Worm (Caenorhabditis elegans): Measurements from ENCODE around the gene bath-1.
"Not testable (repeated sequence)": the region's sequence is repeated elsewhere in the genome, so short reads cannot be mapped to it uniquely, and the experiment has no call there.

The bath-1 gene

DNA sequence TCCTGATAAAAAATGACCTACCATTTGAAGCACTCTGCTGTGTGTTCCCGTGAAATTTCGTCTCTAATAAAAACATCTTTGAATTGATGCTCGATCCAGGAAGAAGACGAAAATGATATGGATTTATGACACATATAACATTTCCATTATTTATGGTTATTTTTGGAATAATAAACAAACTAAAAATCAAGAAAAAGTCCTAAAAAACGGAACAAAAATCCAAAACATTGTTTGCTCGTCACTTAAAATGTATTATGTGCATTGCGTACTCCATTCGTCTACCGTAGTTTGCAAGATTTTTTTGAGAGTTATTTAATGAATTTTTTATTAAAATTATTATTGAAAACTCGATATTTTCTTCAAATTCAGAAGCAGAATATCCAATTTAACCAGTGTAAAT lies 13.8 kb upstream of the bath-1 start, which contains the start of gene bath-20:
Gene bath-20, minus strand, starts transcription at position 101 of the 400 bp plus-strand sequence.
- TF ChIP-seq lin-11 (tag; optimal IDR thresholded peaks at IDR 0.05) (no peak), sox-2 (GFP tag; IDR thresholded peaks at IDR 0.05) (no peak), ttx-3 (tag; optimal IDR thresholded peaks at IDR 0.05) (no peak), pat-9 (tag; optimal IDR thresholded peaks at IDR 0.05) (no peak), ceh-18 (tag; optimal IDR thresholded peaks at IDR 0.05) (no peak), unc-86 (tag; optimal IDR thresholded peaks at IDR 0.05) (no peak), ceh-22 (tag; optimal IDR thresholded peaks at IDR 0.05) (no peak), ceh-6 (GFP tag; optimal IDR thresholded peaks at IDR 0.05) (no peak), elt-2 (tag; optimal IDR thresholded peaks at IDR 0.05) (no peak), ceh-24 (tag; optimal IDR thresholded peaks at IDR 0.05) (no peak), dmd-4 (tag; optimal IDR thresholded peaks at IDR 0.05; ENCODE audit: borderline replicate concordance) (no peak), odd-2 (tag; optimal IDR thresholded peaks at IDR 0.05) (no peak), madf-2 (tag; optimal IDR thresholded peaks at IDR 0.05) (no peak), ceh-31 (tag; optimal IDR thresholded peaks at IDR 0.05) (no peak), unc-55 (GFP tag; optimal IDR thresholded peaks at IDR 0.05) (no peak), dve-1 (tag; optimal IDR thresholded peaks at IDR 0.05) (no peak), K02D7.2 (tag; optimal IDR thresholded peaks at IDR 0.05) (no peak), nfya-1 (tag; optimal IDR thresholded peaks at IDR 0.05) (no peak), fax-1 (tag; optimal IDR thresholded peaks at IDR 0.05) (no peak), pros-1 (tag; optimal IDR thresholded peaks at IDR 0.05) (no peak)

DNA sequence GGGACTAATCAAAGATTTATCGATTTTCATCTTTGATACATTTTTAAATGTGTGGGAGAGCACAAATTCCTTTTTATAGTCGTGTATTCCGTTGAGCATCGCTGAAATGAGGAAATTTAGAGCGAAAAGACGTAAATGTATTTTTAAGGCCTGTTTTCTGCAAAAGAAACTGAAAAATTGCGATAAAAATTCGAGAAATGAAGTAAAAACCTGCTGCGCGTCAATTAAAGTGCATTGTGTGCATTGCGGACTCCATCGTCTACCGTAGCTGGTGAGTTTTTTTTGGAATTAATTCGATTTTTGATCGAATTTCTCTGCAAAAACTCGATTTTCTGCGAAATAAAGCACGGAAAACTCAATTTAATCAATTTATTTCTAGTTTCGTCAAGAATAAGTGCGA lies 10.7 kb upstream of the bath-1 start, which contains the start of gene bath-19:
Gene bath-19, minus strand, starts transcription at position 101 of the 400 bp plus-strand sequence.
- no peak for TF ChIP-seq unc-55 (GFP tag; optimal IDR thresholded peaks at IDR 0.05)
- no peak for TF ChIP-seq sox-4 (tag; optimal IDR thresholded peaks at IDR 0.05)
- no peak for TF ChIP-seq ceh-48 (tag; optimal IDR thresholded peaks at IDR 0.05)
- TF ChIP-seq fkh-6 (tag; optimal IDR thresholded peaks at IDR 0.05), result no peak
- no peak for TF ChIP-seq rnt-1 (tag; optimal IDR thresholded peaks at IDR 0.05)
- no peak for TF ChIP-seq eyg-1 (tag; optimal IDR thresholded peaks at IDR 0.05)
- no peak for TF ChIP-seq ttx-3 (tag; optimal IDR thresholded peaks at IDR 0.05)
- no peak for TF ChIP-seq fax-1 (tag; optimal IDR thresholded peaks at IDR 0.05)
- no peak for TF ChIP-seq pha-2 (tag; optimal IDR thresholded peaks at IDR 0.05)

DNA sequence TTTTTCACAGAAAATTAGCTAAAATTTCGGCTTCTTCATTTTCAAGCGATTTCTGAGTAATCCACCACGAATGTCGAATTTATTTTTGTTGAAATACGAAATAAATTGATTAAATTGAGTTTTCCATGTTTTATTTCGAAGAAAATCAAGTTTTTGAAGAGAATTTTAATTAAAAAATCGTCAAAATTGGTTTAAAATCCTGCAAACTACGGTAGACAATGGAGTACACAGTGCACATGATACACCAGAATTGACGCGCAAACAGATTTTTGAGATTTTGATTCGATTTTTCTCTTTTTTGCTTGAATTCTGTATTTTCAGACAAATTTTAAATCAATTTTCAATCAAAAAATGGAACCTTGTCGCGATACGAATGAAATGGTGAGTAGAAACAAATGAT lies 4.7 kb upstream of the bath-1 start, which contains the start of gene F59H6.14:
Gene F59H6.14, plus strand, starts transcription at position 301 of the 400 bp plus-strand sequence.
- TF ChIP-seq tbx-7 (tag; optimal IDR thresholded peaks at IDR 0.05) (no peak), K09A11.1 (tag; optimal IDR thresholded peaks at IDR 0.05; ENCODE audit: insufficient read depth) (no peak)

DNA sequence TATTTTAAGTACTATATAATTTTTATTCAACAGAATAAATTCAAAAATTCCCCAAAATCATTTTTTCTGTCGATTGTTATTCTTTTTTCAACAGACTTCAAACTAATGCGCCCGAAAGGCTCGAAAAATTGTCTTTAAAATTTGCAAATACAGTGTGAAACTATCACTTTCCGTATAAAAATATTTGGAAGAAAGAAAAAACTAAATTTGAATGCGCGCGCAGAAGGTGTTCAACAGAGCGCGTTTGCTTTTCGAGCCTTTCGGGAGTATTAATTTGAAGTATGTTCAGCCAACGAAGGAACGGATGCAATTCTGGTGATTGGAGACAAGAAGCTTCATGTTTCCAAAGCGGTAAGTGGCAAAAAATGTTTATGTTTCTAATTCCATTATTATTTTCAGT lies 3.7 kb upstream of the bath-1 start, which contains the start of gene btb-4:
Gene btb-4, plus strand, starts transcription at position 35 of the 400 bp plus-strand sequence.
- TF ChIP-seq ceh-2, ceh-48, ahr-1 (tag; optimal IDR thresholded peaks at IDR 0.05): not testable (repeated sequence)

DNA sequence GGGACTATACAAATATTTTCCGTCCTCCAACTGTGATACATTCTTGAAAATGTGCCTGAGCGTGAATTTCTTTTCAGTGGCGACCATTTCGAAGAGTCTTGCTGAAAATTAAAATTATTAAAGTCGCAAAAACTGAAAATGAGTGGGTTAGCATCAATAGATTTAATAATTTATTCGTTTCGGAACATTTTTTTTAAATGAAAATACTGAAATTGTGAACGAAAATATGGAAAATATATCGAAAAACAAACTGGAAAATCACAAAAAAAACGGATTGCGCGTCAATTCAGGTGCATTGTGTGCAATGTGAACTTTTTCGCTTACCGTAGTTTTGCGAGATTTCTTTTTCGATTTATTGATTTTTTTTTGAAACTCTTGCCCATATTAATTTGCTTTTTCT lies 3.2 kb upstream of the bath-1 start, which contains the start of gene bath-5:
Gene bath-5, minus strand, starts transcription at position 101 of the 400 bp plus-strand sequence.
- TF ChIP-seq Y22D7AL.16 (tag; optimal IDR thresholded peaks at IDR 0.05) (no peak), che-1 (tag; optimal IDR thresholded peaks at IDR 0.05) (no peak)

DNA sequence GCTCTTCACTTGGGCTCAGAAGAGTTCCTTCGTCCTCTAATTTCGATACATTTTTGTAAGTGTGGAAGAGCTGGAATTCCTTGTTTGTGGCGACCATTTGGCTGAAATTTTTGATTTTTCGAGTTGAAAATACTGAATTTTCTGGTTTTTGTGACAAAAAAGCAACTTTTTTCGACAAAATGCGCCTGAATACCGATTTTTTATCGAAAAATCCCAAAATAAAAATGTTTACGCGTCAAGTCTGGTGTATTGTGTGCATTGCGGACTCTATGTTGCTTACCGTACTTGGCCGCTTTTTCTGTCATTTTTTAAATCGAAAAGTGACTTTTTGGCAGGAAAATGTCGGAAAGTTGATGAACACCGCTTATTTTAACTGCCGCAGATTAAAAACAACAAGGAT lies 1.8 kb upstream of the bath-1 start, which contains the start of gene bath-3:
Gene bath-3, minus strand, starts transcription at position 101 of the 400 bp plus-strand sequence.
- no peak for TF ChIP-seq madf-2 (tag; optimal IDR thresholded peaks at IDR 0.05)

Data from whole organism, late embryonic.